Fruit fly (Drosophila melanogaster) whole organism, prepupa: Measurements from ENCODE around the gene CG32651.

Experiments
- CG10669 ChIP-seq: fragments of 200-800 bp; sonication (Bioruptor generic); optimal IDR thresholded peaks from 3 replicates; lab custom pipeline; 2018; ENCODE audit warnings: missing biosample characterization, mild to moderate bottlenecking, missing genetic modification characterization, moderate library complexity
- CG15336 ChIP-seq: fragments of 200-800 bp; sonication (Bioruptor generic); IDR thresholded peaks from 2 replicates; pipeline ENCODE4 v1.3.6; 2022; ENCODE audit warnings: missing biosample characterization, missing genetic modification characterization
- CG16779 ChIP-seq: fragments of 200-800 bp; sonication (Bioruptor generic); optimal IDR thresholded peaks from 3 replicates; lab custom pipeline; 2017; ENCODE audit warnings: missing biosample characterization, mild to moderate bottlenecking, missing genetic modification characterization
- CG31627 ChIP-seq: fragments of 200-800 bp; sonication (Bioruptor generic); optimal IDR thresholded peaks from 3 replicates; lab custom pipeline; 2016; ENCODE audit warnings: missing biosample characterization, missing genetic modification characterization
- CG32006 ChIP-seq: fragments of 200-800 bp; sonication (Bioruptor generic); optimal IDR thresholded peaks from 3 replicates; lab custom pipeline; 2017; ENCODE audit warnings: missing biosample characterization, mild to moderate bottlenecking, missing genetic modification characterization
- Met ChIP-seq: fragments of 200-800 bp; sonication (Bioruptor generic); optimal IDR thresholded peaks from 3 replicates; lab custom pipeline; 2016; ENCODE audit warnings: missing biosample characterization, missing genetic modification characterization
- OdsH ChIP-seq: fragments of 200-800 bp; sonication (Bioruptor generic); optimal IDR thresholded peaks from 3 replicates; lab custom pipeline; 2016; ENCODE audit warnings: missing biosample characterization, missing genetic modification characterization
- Sox102F ChIP-seq: fragments of 200-800 bp; sonication (Bioruptor generic); optimal IDR thresholded peaks from 2 replicates; lab custom pipeline; 2016; ENCODE audit warnings: missing biosample characterization, mild to moderate bottlenecking, missing genetic modification characterization
- eg ChIP-seq: fragments of 200-800 bp; sonication (Bioruptor generic); IDR thresholded peaks from 3 replicates; pipeline ENCODE4 v1.3.6; 2022; ENCODE audit warnings: missing biosample characterization, missing genetic modification characterization
- fd59A ChIP-seq: fragments of 200-800 bp; sonication (Bioruptor generic); optimal IDR thresholded peaks from 2 replicates; lab custom pipeline; 2017; ENCODE audit warnings: missing biosample characterization, mild to moderate bottlenecking, missing genetic modification characterization, missing genetic modification reagents
- pdm3 ChIP-seq: fragments of 200-800 bp; sonication (Bioruptor generic); optimal IDR thresholded peaks from 3 replicates; lab custom pipeline; 2016; ENCODE audit warnings: missing biosample characterization, missing genetic modification characterization

dm6 chrX:12434604-12435003 lies 26.3 kb upstream of the CG32651 start:
- TF ChIP-seq Sox102F (GFP tag; lab: Kevin White, UChicago) (no peak), eg (GFP tag; lab: Robert Waterston, UW) (no peak), fd59A (GFP tag; lab: Kevin White, UChicago) (no peak), CG10669 (no peak), OdsH (no peak), CG32006 (GFP tag; lab: Kevin White, UChicago) (no peak), CG15336 (GFP tag; lab: Robert Waterston, UW) (no peak), pdm3 (GFP tag; lab: Kevin White, UChicago) (no peak), Met (GFP tag; lab: Kevin White, UChicago) (no peak), CG31627 (GFP tag; lab: Kevin White, UChicago) (no peak), CG16779 (no peak)
